Worm (Caenorhabditis elegans) whole organism, L3 larva: Measurements from ENCODE around the gene H43I07.1.

Experiments used
- R02D3.7 ChIP-seq: fragments of 150-350 bp; optimal IDR thresholded peaks from 2 replicates; lab custom pipeline; 2014; ENCODE audit warnings: missing biosample characterization, missing genetic modification characterization
- ZK546.5 ChIP-seq: sonication (generic microtip); optimal IDR thresholded peaks from 2 replicates; lab custom pipeline; 2017; ENCODE audit warnings: missing biosample characterization, missing genetic modification characterization
- aly-2 ChIP-seq: fragments of 150-350 bp; optimal IDR thresholded peaks from 2 replicates; lab custom pipeline; 2014; ENCODE audit warnings: missing biosample characterization, missing genetic modification characterization
- ceh-82 ChIP-seq: fragments of 150-350 bp; optimal IDR thresholded peaks from 2 replicates; lab custom pipeline; 2014; ENCODE audit warnings: missing biosample characterization, missing genetic modification characterization
- ceh-9 ChIP-seq: sonication (generic microtip); optimal IDR thresholded peaks from 2 replicates; lab custom pipeline; 2018; ENCODE audit warnings: missing biosample characterization, missing genetic modification characterization
- egl-27 ChIP-seq: sonication (generic microtip); optimal IDR thresholded peaks from 4 replicates; lab custom pipeline; 2017; ENCODE audit warnings: missing biosample characterization, missing genetic modification reagents, missing genetic modification characterization
- elt-1 ChIP-seq: fragments of 150-350 bp; optimal IDR thresholded peaks from 2 replicates; lab custom pipeline; 2014; ENCODE audit warnings: missing biosample characterization, missing genetic modification characterization
- elt-2 ChIP-seq: sonication (generic microtip); optimal IDR thresholded peaks from 2 replicates; lab custom pipeline; 2016; ENCODE audit warnings: missing genetic modification reagents, mild to moderate bottlenecking, missing genetic modification characterization, missing compliant biosample characterization
- eor-1 ChIP-seq, 2 experiments: fragments of 150-350 bp; optimal IDR thresholded peaks; 2 replicates each; lab custom pipeline; 2014 to 2018; ENCODE audit warnings: missing biosample characterization in 2 of 2, missing genetic modification characterization in 2 of 2
- fkh-10 ChIP-seq: sonication (generic microtip); optimal IDR thresholded peaks from 2 replicates; lab custom pipeline; 2017; ENCODE audit warnings: missing biosample characterization, missing genetic modification reagents, missing genetic modification characterization
- hmg-11 ChIP-seq: sonication (generic microtip); optimal IDR thresholded peaks from 2 replicates; lab custom pipeline; 2016; ENCODE audit warnings: missing genetic modification characterization, missing compliant biosample characterization
- jun-1 ChIP-seq: fragments of 150-350 bp; optimal IDR thresholded peaks from 2 replicates; lab custom pipeline; 2014; ENCODE audit warnings: missing biosample characterization, missing genetic modification reagents, missing genetic modification characterization
- lin-15B ChIP-seq: fragments of 150-350 bp; optimal IDR thresholded peaks from 2 replicates; lab custom pipeline; 2014; ENCODE audit warnings: missing biosample characterization, missing genetic modification characterization
- lin-39 ChIP-seq: fragments of 150-350 bp; optimal IDR thresholded peaks from 2 replicates; lab custom pipeline; 2018; ENCODE audit warnings: missing biosample characterization, missing genetic modification reagents, missing genetic modification characterization
- mdl-1 ChIP-seq: fragments of 150-350 bp; optimal IDR thresholded peaks from 2 replicates; lab custom pipeline; 2014; ENCODE audit warnings: missing biosample characterization, missing genetic modification characterization
- mml-1 ChIP-seq: fragments of 150-350 bp; sonication (generic microtip); optimal IDR thresholded peaks from 3 replicates; lab custom pipeline; 2014; ENCODE audit warnings: missing biosample characterization, missing genetic modification characterization
- nfya-1 ChIP-seq: sonication (generic microtip); optimal IDR thresholded peaks from 2 replicates; lab custom pipeline; 2017; ENCODE audit warnings: missing genetic modification characterization, mild to moderate bottlenecking, missing compliant biosample characterization, antibody characterized with exemption, moderate library complexity; ENCODE audit not compliant: insufficient read depth
- nhr-237 ChIP-seq: fragments of 150-350 bp; optimal IDR thresholded peaks from 2 replicates; lab custom pipeline; 2014; ENCODE audit warnings: missing biosample characterization, missing genetic modification characterization
- nhr-25 ChIP-seq: sonication (generic microtip); optimal IDR thresholded peaks from 2 replicates; lab custom pipeline; 2017; ENCODE audit warnings: missing biosample characterization, missing genetic modification characterization
- nhr-28 ChIP-seq: fragments of 150-350 bp; optimal IDR thresholded peaks from 2 replicates; lab custom pipeline; 2014; ENCODE audit warnings: missing biosample characterization, missing genetic modification characterization
- nhr-43 ChIP-seq: sonication (generic microtip); optimal IDR thresholded peaks from 2 replicates; lab custom pipeline; 2016; ENCODE audit warnings: mild to moderate bottlenecking, missing genetic modification characterization, missing compliant biosample characterization; ENCODE audit not compliant: poor library complexity, severe bottlenecking
- nhr-67 ChIP-seq: fragments of 150-350 bp; optimal IDR thresholded peaks from 2 replicates; lab custom pipeline; 2014; ENCODE audit warnings: missing biosample characterization, missing genetic modification characterization
- nhr-76 ChIP-seq: fragments of 150-350 bp; sonication (generic microtip); optimal IDR thresholded peaks from 5 replicates; lab custom pipeline; 2014; ENCODE audit warnings: missing biosample characterization, missing genetic modification characterization
- pha-4 ChIP-seq: fragments of 150-350 bp; optimal IDR thresholded peaks from 2 replicates; lab custom pipeline; 2014; ENCODE audit warnings: missing biosample characterization, missing genetic modification reagents, missing genetic modification characterization
- pqm-1 ChIP-seq: fragments of 150-350 bp; optimal IDR thresholded peaks from 2 replicates; lab custom pipeline; 2017; ENCODE audit warnings: missing biosample characterization, missing genetic modification characterization, inconsistent platforms
- tbx-2 ChIP-seq: sonication (generic microtip); optimal IDR thresholded peaks from 2 replicates; lab custom pipeline; 2016; ENCODE audit warnings: mild to moderate bottlenecking, missing genetic modification characterization, missing compliant biosample characterization
- unc-39 ChIP-seq: sonication (generic microtip); optimal IDR thresholded peaks from 4 replicates; lab custom pipeline; 2017; ENCODE audit warnings: missing biosample characterization, missing genetic modification characterization
- unc-62 ChIP-seq: fragments of 150-350 bp; sonication (generic microtip); optimal IDR thresholded peaks from 4 replicates; lab custom pipeline; 2014; ENCODE audit warnings: missing biosample characterization, missing genetic modification reagents, missing genetic modification characterization
- ztf-4 ChIP-seq: fragments of 150-350 bp; optimal IDR thresholded peaks from 2 replicates; lab custom pipeline; 2014; ENCODE audit warnings: missing biosample characterization, missing genetic modification characterization

H43I07.1 gene

DNA sequence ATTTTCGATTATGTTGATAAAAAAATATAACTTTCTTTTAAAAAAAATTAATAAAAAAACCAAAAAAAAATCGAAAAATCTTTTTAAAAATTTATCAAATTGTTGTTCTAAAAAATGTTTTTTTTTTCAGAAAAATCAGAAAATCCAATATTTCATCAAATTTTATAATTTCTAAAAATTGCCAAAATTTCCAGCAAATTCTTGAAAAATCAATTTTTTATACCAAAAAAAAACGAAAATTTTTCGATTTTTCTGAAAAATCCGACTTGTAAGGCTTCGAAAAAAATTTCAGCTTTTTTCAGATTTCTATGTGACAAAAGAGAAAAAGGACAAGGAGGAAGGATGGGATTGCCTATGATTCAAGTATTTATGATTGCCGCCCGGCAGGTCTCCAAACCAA is at the start of gene H43I07.1:
Gene H43I07.1 (plus strand): TSS at position 301 of the 400 bp plus-strand sequence.
- TF ChIP-seq mml-1 (tag; lab: Kevin White, UChicago) = no peak
- no peak for TF ChIP-seq pqm-1 (tag; lab: Kevin White, UChicago)
- TF ChIP-seq aly-2 (tag; lab: Kevin White, UChicago) = no peak
- no peak for TF ChIP-seq nhr-237 (tag; lab: Kevin White, UChicago)
- TF ChIP-seq pha-4 (tag; lab: Kevin White, UChicago) = no peak
- no peak for TF ChIP-seq eor-1 (tag; optimal IDR thresholded peaks at IDR 0.05; lab: Kevin White, UChicago)
- no peak for TF ChIP-seq nhr-43 (tag; lab: Kevin White, UChicago)
- no peak for TF ChIP-seq unc-62 (GFP tag; lab: Kevin White, UChicago)
- no peak for TF ChIP-seq R02D3.7 (tag; lab: Kevin White, UChicago)
- TF ChIP-seq ceh-82 (tag; lab: Kevin White, UChicago) = no peak

DNA sequence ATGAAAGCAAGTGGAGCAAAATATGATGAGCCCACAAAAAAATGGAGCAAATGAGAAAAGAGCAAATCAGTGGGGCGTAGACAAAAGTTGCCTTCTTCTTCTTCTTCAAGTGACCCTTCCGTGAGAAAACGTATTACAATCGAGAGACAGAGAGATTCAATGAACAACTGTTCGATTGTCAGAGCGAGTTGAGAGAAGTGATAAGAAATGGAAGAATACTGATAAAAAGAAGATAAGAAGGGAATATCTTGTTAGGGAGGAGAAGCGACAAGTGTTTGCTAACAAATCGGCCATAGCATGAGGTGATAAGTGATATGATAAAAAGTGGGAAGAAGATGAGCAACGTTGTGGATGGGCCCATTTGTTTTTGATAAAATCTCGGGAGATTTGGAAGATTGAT is 47.2 kb upstream of the H43I07.1 start:
- TF ChIP-seq egl-27 (tag; lab: Kevin White, UChicago) (no peak), nhr-25 (tag; lab: Kevin White, UChicago) (no peak), nfya-1 (tag; lab: Kevin White, UChicago) (peak; percentile 12), elt-2 (tag; lab: Kevin White, UChicago) (peak; percentile 16)

DNA sequence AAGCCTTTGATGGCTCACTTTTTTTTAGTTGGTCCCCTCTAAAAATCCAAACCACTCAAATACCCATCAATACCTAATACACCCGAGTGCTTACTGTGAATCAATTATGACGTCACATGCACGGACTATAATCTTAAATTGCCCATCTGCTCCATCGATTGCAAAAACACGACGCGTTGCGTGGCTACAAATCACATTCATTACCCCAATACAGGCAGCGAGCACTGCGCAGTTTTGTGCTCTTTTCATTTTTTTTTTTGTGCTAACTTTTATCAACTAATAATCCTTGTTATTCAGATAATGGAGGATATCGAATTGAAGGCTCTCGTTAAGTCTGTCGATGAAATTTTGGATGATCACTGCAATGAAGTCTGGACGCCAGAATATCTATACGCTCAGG is 44.4 kb upstream of the H43I07.1 start, which contains the start of gene Y45G5AM.5:
Gene Y45G5AM.5 (plus strand): TSS at position 301 of the 400 bp plus-strand sequence.
- TF ChIP-seq fkh-10 = no peak

DNA sequence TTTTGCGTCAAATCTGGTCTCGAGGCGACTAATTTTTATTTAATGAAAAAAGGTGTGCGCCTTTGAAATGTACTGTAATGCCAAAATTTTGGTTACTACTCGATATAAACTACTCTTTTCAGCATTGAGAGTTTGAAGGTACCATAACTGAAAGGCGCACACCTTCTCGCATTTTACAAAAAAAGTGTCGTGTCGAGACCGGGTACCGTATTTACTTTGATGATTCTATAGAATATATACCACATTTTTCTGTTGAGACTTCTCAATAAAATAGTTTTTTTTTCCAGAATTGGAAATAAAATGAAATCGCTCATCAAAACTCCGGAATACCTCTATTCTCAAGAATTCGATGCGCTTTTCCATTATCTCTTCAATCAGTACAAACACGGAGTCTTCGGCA is 41.6 kb upstream of the H43I07.1 start, which contains the start of gene Y45G5AM.4:
Gene Y45G5AM.4 (plus strand): TSS at position 301 of the 400 bp plus-strand sequence.
- TF ChIP-seq ztf-4 (tag; lab: Kevin White, UChicago) (no peak), lin-15B (tag; lab: Kevin White, UChicago) (no peak), eor-1 (tag; optimal IDR thresholded peaks at IDR 0.05; lab: Kevin White, UChicago) (no peak), tbx-2 (no peak), mdl-1 (tag; lab: Kevin White, UChicago) (no peak), mml-1 (tag; lab: Kevin White, UChicago) (no peak), nhr-43 (tag; lab: Kevin White, UChicago) (no peak)

DNA sequence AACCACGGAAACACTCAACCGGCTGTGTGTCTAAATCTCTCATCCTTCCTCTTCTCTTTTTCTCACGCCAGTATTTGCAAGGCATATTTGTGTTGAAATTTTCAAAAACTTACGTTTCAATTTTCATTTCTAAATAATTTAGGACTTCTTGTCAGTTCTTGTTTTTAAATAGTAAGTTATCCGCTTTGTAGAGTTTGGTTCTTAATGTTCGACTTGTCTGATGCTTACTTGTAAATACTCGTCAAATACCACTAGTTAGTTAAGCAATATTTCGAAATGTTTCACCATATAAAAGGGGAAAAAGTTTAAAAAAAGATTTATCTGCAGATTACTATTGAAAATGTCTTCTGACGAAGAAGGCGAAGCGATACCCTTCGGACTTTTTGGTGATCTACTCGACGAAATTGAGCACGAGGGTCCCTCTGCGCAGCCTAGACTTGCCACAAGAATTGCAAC is 40.0 kb upstream of the H43I07.1 start, which contains the start of gene Y45G5AM.3:
Gene Y45G5AM.3 (plus strand): TSS at position 51 of the 456 bp plus-strand sequence.
- TF ChIP-seq pqm-1 (tag; lab: Kevin White, UChicago) (peak; percentile 32), lin-39 (tag; lab: Kevin White, UChicago) (no peak), nfya-1 (tag; lab: Kevin White, UChicago) (peak; percentile 4), pha-4 (tag; lab: Kevin White, UChicago) (no peak), hmg-11 (peak; percentile 13)

DNA sequence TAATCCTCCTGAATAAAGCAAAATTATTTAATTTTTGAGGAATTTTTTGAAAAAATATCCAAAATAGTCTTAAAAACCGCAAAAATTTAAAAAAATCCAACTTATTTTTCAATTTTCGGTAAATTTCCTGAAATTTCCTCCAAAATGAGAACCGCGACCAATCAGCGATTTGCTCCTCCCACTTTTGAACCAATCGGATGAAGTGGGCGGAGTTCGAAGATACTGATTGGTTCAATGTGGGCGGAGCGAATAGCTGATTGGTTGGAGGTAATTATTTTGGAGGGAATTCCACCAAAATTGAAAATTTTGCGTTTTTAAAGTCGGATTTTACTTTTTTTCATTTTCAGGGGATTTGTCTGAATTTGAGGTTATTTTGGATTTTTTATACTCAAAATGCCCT is 36.5 kb upstream of the H43I07.1 start:
- TF ChIP-seq nfya-1 (tag; lab: Kevin White, UChicago) (peak; percentile 95), nhr-67 (no peak)

DNA sequence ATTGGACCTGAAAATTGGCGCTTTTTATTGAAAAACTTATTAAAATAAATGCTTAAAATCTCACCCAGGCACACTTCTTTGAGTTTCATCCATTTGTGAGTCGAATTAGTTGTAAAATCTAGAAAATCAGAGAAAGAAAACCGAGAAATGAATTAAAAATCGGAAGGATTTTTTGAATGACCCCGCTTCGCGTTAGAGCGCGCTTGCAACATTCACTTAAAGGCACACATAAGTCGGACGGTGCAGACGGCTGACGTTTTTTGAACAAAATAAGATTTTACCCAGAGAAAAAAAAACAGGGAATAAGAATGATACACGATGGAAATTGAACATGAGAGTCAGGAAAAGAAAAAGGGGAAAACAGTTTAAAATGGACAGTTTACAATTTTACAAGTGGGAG is 34.9 kb upstream of the H43I07.1 start:
- TF ChIP-seq lin-15B (tag; lab: Kevin White, UChicago) = peak; percentile 50
- TF ChIP-seq ceh-82 (tag; lab: Kevin White, UChicago) = no peak

DNA sequence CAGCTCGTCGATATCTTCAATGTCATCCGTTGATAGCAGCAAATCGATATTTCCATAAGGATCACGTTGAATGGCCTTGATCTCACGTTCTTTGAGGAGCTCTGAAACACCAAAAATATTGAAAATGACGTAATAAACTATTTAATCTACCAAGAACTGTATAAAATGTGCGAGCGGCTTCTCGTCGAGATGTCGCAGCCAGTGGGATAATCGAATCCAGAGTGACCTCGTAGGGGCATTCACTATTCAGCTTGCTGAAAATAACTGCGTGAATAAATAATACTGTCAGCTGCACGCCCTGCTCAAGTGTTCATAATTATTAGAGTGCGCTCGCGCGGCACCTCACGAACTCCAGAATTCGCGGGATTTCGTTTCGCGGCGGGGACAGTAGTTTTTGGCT is 34.4 kb upstream of the H43I07.1 start, which contains the start of gene Y45G5AM.7:
Gene Y45G5AM.7 (minus strand): TSS at position 101 of the 400 bp plus-strand sequence.
- no peak for TF ChIP-seq nhr-28 (tag; lab: Kevin White, UChicago)
- TF ChIP-seq elt-1 = no peak

DNA sequence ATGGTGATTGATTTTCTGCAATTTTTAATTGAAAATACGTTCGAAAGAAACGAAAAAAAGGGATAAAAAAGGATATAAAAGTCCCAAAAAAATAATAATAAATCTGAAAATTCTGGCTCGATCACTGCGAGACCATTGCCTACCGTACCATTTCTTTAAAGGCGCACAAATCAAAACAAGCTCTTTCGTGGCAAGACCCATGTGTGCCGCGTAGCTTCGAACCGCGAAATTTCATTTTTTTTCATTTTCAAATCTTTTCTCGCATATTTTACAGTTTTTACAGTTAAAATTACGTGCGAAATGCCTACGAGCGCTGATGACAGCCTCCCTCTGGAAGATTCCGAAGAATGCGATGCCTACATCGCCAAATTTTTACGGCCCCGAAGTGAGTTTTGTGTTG is 28.9 kb upstream of the H43I07.1 start, which contains the start of the genes coh-4 and pid-5:
Gene coh-4 (minus strand): TSS at position 17 of the 400 bp plus-strand sequence.
Gene pid-5 (plus strand): TSS at position 259 of the 400 bp plus-strand sequence.
- TF ChIP-seq nhr-76 (tag; lab: Kevin White, UChicago) (no peak), tbx-2 (no peak), jun-1 (tag; lab: Kevin White, UChicago) (no peak), ZK546.5 (no peak), lin-15B (tag; lab: Kevin White, UChicago) (no peak), ceh-9 (tag; lab: Kevin White, UChicago) (no peak), mdl-1 (tag; lab: Kevin White, UChicago) (no peak), unc-39 (no peak), aly-2 (tag; lab: Kevin White, UChicago) (no peak), mml-1 (tag; lab: Kevin White, UChicago) (no peak), fkh-10 (no peak)
